Worm (Caenorhabditis elegans) whole organism, young adult: ENCODE results near the gene fbxb-49.

ENCODE experiments used
- B0035.1 ChIP-seq: sonication (generic microtip); optimal IDR thresholded peaks from 2 replicates; lab custom pipeline; 2016; ENCODE audit warnings: missing genetic modification characterization, mild to moderate bottlenecking, missing compliant biosample characterization, missing genotype, missing genetic modification reagents
- C06A6.2 ChIP-seq: fragments of 200-800 bp; sonication (Bioruptor generic); conservative IDR thresholded peaks from 2 replicates; pipeline ENCODE4 v1.3.6; 2022; ENCODE audit warnings: missing genetic modification characterization, missing compliant biosample characterization
- D2030.7 ChIP-seq: fragments of 200-800 bp; sonication (Bioruptor generic); IDR thresholded peaks from 2 replicates; pipeline ENCODE4 v1.3.6; 2022; ENCODE audit warnings: missing genetic modification reagents, missing genetic modification characterization, missing compliant biosample characterization
- F22D6.2 ChIP-seq: sonication (generic microtip); optimal IDR thresholded peaks from 2 replicates; lab custom pipeline; 2016; ENCODE audit warnings: mild to moderate bottlenecking, missing genetic modification characterization, missing compliant biosample characterization
- F23B12.7 ChIP-seq: sonication (generic microtip); optimal IDR thresholded peaks from 2 replicates; lab custom pipeline; 2017; ENCODE audit warnings: missing genetic modification characterization, mild to moderate bottlenecking, missing compliant biosample characterization, antibody characterized with exemption, moderate library complexity; ENCODE audit not compliant: insufficient read depth
- F33H1.4 ChIP-seq: fragments of 200-800 bp; sonication (Bioruptor generic); IDR thresholded peaks from 2 replicates; pipeline ENCODE4 v1.3.6; 2022; ENCODE audit warnings: missing genetic modification reagents, missing genetic modification characterization, missing compliant biosample characterization
- F37B4.10 ChIP-seq: fragments of 200-800 bp; sonication (Bioruptor generic); IDR thresholded peaks from 2 replicates; pipeline ENCODE4 v1.3.6; 2022; ENCODE audit warnings: missing genetic modification characterization, missing compliant biosample characterization
- F39B2.1 ChIP-seq: fragments of 200-800 bp; sonication (Bioruptor generic); IDR thresholded peaks from 2 replicates; pipeline ENCODE4 v1.3.6; 2022; ENCODE audit warnings: missing genetic modification reagents, missing genetic modification characterization, missing compliant biosample characterization
- F52B5.7 ChIP-seq: sonication (generic microtip); optimal IDR thresholded peaks from 2 replicates; lab custom pipeline; 2016; ENCODE audit warnings: mild to moderate bottlenecking, missing genetic modification characterization, missing compliant biosample characterization
- F57A8.1 ChIP-seq: fragments of 200-800 bp; sonication (Bioruptor generic); optimal IDR thresholded peaks from 2 replicates; lab custom pipeline; 2018; ENCODE audit warnings: mild to moderate bottlenecking, missing genetic modification characterization, moderate library complexity, missing compliant biosample characterization
- T07F8.4 ChIP-seq: sonication (generic microtip); optimal IDR thresholded peaks from 2 replicates; lab custom pipeline; 2016; ENCODE audit warnings: mild to moderate bottlenecking, missing genetic modification characterization, moderate library complexity, missing compliant biosample characterization
- akir-1 ChIP-seq: fragments of 200-800 bp; sonication (Bioruptor generic); optimal IDR thresholded peaks from 2 replicates; lab custom pipeline; 2018; ENCODE audit warnings: mild to moderate bottlenecking, missing genetic modification characterization, moderate library complexity, missing compliant biosample characterization
- ama-1 ChIP-seq, 3 experiments: fragments of 150-350 bp in 1 of 3; sonication (generic microtip) in 2 of 3; optimal IDR thresholded peaks; 2 replicates each; lab custom pipeline; 2014 to 2018; ENCODE audit warnings: missing biosample characterization in 2 of 3, missing genetic modification characterization in 2 of 3, missing genetic modification reagents in 2 of 3
- atf-7 ChIP-seq: sonication (generic microtip); optimal IDR thresholded peaks from 2 replicates; lab custom pipeline; 2017; ENCODE audit warnings: mild to moderate bottlenecking, missing genetic modification characterization, missing compliant biosample characterization
- athp-1 ChIP-seq: sonication (generic microtip); optimal IDR thresholded peaks from 2 replicates; lab custom pipeline; 2017; ENCODE audit warnings: mild to moderate bottlenecking, missing genetic modification characterization, missing compliant biosample characterization
- attf-5 ChIP-seq: fragments of 200-800 bp; sonication (Bioruptor generic); optimal IDR thresholded peaks from 2 replicates; lab custom pipeline; 2018; ENCODE audit warnings: mild to moderate bottlenecking, missing genetic modification characterization, missing compliant biosample characterization
- bed-1 ChIP-seq: fragments of 200-800 bp; sonication (Bioruptor generic); IDR thresholded peaks from 2 replicates; pipeline ENCODE4 v1.3.6; 2022; ENCODE audit warnings: missing genetic modification reagents, missing genetic modification characterization, missing compliant biosample characterization
- bed-2 ChIP-seq: fragments of 200-800 bp; sonication (Bioruptor generic); IDR thresholded peaks from 2 replicates; pipeline ENCODE4 v1.3.6; 2022; ENCODE audit warnings: missing genetic modification reagents, missing genetic modification characterization, missing compliant biosample characterization
- cebp-1 ChIP-seq, 2 experiments: fragments of 200-800 bp in 1 of 2; sonication (Bioruptor generic) in 1 of 2; sonication (generic microtip) in 1 of 2; IDR thresholded peaks in 1 of 2; optimal IDR thresholded peaks in 1 of 2; 2 replicates each; pipeline versions ENCODE4 v1.3.6 to Lab custom; 2017 to 2022; ENCODE audit warnings: missing compliant biosample characterization in 2 of 2, missing genetic modification characterization in 2 of 2, mild to moderate bottlenecking in 1 of 2, missing genetic modification reagents in 1 of 2, moderate library complexity in 1 of 2
- ceh-40 ChIP-seq: fragments of 200-800 bp; sonication (Bioruptor generic); IDR thresholded peaks from 2 replicates; pipeline ENCODE4 v1.3.6; 2022; ENCODE audit warnings: missing genetic modification characterization, missing compliant biosample characterization
- ceh-58 ChIP-seq: fragments of 200-800 bp; sonication (Bioruptor generic); IDR thresholded peaks from 2 replicates; pipeline ENCODE4 v1.3.6; 2022; ENCODE audit warnings: missing genetic modification characterization, missing compliant biosample characterization
- ceh-79 ChIP-seq: sonication (generic microtip); optimal IDR thresholded peaks from 2 replicates; lab custom pipeline; 2017; ENCODE audit warnings: mild to moderate bottlenecking, missing genetic modification characterization, missing compliant biosample characterization
- ceh-91 ChIP-seq: fragments of 200-800 bp; sonication (Bioruptor generic); IDR thresholded peaks from 2 replicates; pipeline ENCODE4 v1.3.6; 2022; ENCODE audit warnings: missing genetic modification reagents, missing genetic modification characterization, missing compliant biosample characterization
- egl-44 ChIP-seq: fragments of 200-800 bp; sonication (Bioruptor generic); IDR thresholded peaks from 2 replicates; pipeline ENCODE4 v1.3.6; 2022; ENCODE audit warnings: missing genetic modification reagents, missing genetic modification characterization, missing compliant biosample characterization
- egrh-3 ChIP-seq: fragments of 200-800 bp; sonication (Bioruptor generic); IDR thresholded peaks from 2 replicates; pipeline ENCODE4 v1.3.6; 2022; ENCODE audit warnings: missing genetic modification reagents, missing genetic modification characterization, missing compliant biosample characterization
- ets-4 ChIP-seq: fragments of 200-800 bp; sonication (Bioruptor generic); optimal IDR thresholded peaks from 2 replicates; lab custom pipeline; 2018; ENCODE audit warnings: mild to moderate bottlenecking, missing genetic modification characterization, missing compliant biosample characterization
- hrde-1 ChIP-seq: sonication (generic microtip); optimal IDR thresholded peaks from 2 replicates; lab custom pipeline; 2016; ENCODE audit warnings: missing genetic modification characterization, mild to moderate bottlenecking, missing compliant biosample characterization, moderate library complexity, missing genotype, missing genetic modification reagents, borderline replicate concordance
- lin-35 ChIP-seq, 3 experiments: fragments of 150-350 bp in 2 of 3; sonication (generic microtip) in 1 of 3; optimal IDR thresholded peaks; 2 replicates each; lab custom pipeline; 2014 to 2018; ENCODE audit warnings: missing biosample characterization in 3 of 3, missing genetic modification characterization in 3 of 3, missing genetic modification reagents in 3 of 3
- lin-54 ChIP-seq: fragments of 200-800 bp; sonication (Bioruptor generic); optimal IDR thresholded peaks from 2 replicates; lab custom pipeline; 2018; ENCODE audit warnings: mild to moderate bottlenecking, missing genetic modification characterization, missing compliant biosample characterization
- lir-1 ChIP-seq: fragments of 200-800 bp; sonication (Bioruptor generic); conservative IDR thresholded peaks from 2 replicates; pipeline ENCODE4 v1.3.6; 2022; ENCODE audit warnings: missing genetic modification reagents, missing genetic modification characterization, missing compliant biosample characterization
- lsy-27 ChIP-seq: sonication (generic microtip); optimal IDR thresholded peaks from 2 replicates; lab custom pipeline; 2017; ENCODE audit warnings: missing genetic modification characterization, mild to moderate bottlenecking, missing compliant biosample characterization, antibody characterized with exemption, missing genotype, borderline replicate concordance; ENCODE audit not compliant: insufficient read depth
- madf-10 ChIP-seq: sonication (generic microtip); optimal IDR thresholded peaks from 2 replicates; lab custom pipeline; 2016; ENCODE audit warnings: mild to moderate bottlenecking, missing genetic modification characterization, missing compliant biosample characterization
- mxl-1 ChIP-seq: sonication (generic microtip); optimal IDR thresholded peaks from 2 replicates; lab custom pipeline; 2016; ENCODE audit warnings: missing genetic modification characterization, missing compliant biosample characterization
- nfya-2 ChIP-seq: fragments of 200-800 bp; sonication (Bioruptor generic); IDR thresholded peaks from 2 replicates; pipeline ENCODE4 v1.3.6; 2022; ENCODE audit warnings: missing genetic modification reagents, missing genetic modification characterization, missing compliant biosample characterization
- nhr-179 ChIP-seq: sonication (generic microtip); optimal IDR thresholded peaks from 2 replicates; lab custom pipeline; 2016; ENCODE audit warnings: mild to moderate bottlenecking, missing genetic modification characterization, missing compliant biosample characterization
- nhr-27 ChIP-seq: fragments of 200-800 bp; sonication (Bioruptor generic); optimal IDR thresholded peaks from 2 replicates; lab custom pipeline; 2018; ENCODE audit warnings: mild to moderate bottlenecking, missing genetic modification characterization, moderate library complexity, missing compliant biosample characterization
- nhr-80 ChIP-seq: sonication (generic microtip); optimal IDR thresholded peaks from 2 replicates; lab custom pipeline; 2016; ENCODE audit warnings: missing genetic modification characterization, missing compliant biosample characterization
- pbrm-1 ChIP-seq: fragments of 200-800 bp; sonication (Bioruptor generic); IDR thresholded peaks from 2 replicates; pipeline ENCODE4 v1.3.6; 2022; ENCODE audit warnings: missing genetic modification reagents, missing genetic modification characterization, missing compliant biosample characterization
- repo-1 ChIP-seq: sonication (generic microtip); optimal IDR thresholded peaks from 2 replicates; lab custom pipeline; 2017; ENCODE audit warnings: mild to moderate bottlenecking, missing genetic modification characterization, missing compliant biosample characterization
- sea-2 ChIP-seq: fragments of 200-800 bp; sonication (Bioruptor generic); IDR thresholded peaks from 2 replicates; pipeline ENCODE4 v1.3.6; 2022; ENCODE audit warnings: missing genetic modification characterization, missing compliant biosample characterization
- snpc-1.3 ChIP-seq: sonication (generic microtip); optimal IDR thresholded peaks from 2 replicates; lab custom pipeline; 2017; ENCODE audit warnings: missing genetic modification characterization, mild to moderate bottlenecking, missing compliant biosample characterization, antibody characterized with exemption, moderate library complexity, missing genotype, missing genetic modification reagents; ENCODE audit not compliant: insufficient read depth
- snpc-3.4 ChIP-seq: sonication (generic microtip); optimal IDR thresholded peaks from 2 replicates; lab custom pipeline; 2017; ENCODE audit warnings: missing genetic modification characterization, mild to moderate bottlenecking, missing compliant biosample characterization, antibody characterized with exemption, moderate library complexity, missing genotype, missing genetic modification reagents
- tbp1 ChIP-seq: fragments of 200-800 bp; sonication (Bioruptor generic); optimal IDR thresholded peaks from 2 replicates; lab custom pipeline; 2018; ENCODE audit warnings: mild to moderate bottlenecking, missing genetic modification characterization, missing compliant biosample characterization
- unc-130 ChIP-seq: sonication (generic microtip); optimal IDR thresholded peaks from 2 replicates; lab custom pipeline; 2016; ENCODE audit warnings: missing genetic modification reagents, missing genetic modification characterization, missing compliant biosample characterization
- unc-62 ChIP-seq: fragments of 150-350 bp; optimal IDR thresholded peaks from 2 replicates; lab custom pipeline; 2014; ENCODE audit warnings: missing biosample characterization, missing genetic modification reagents, missing genetic modification characterization
- ztf-18 ChIP-seq: sonication (generic microtip); optimal IDR thresholded peaks from 2 replicates; lab custom pipeline; 2016; ENCODE audit warnings: missing genotype, mild to moderate bottlenecking, missing genetic modification characterization, missing compliant biosample characterization
- ztf-22 ChIP-seq: fragments of 200-800 bp; sonication (Bioruptor generic); optimal IDR thresholded peaks from 2 replicates; lab custom pipeline; 2018; ENCODE audit warnings: mild to moderate bottlenecking, missing genetic modification characterization, moderate library complexity, missing compliant biosample characterization
- ztf-26 ChIP-seq: sonication (generic microtip); optimal IDR thresholded peaks from 2 replicates; lab custom pipeline; 2017; ENCODE audit warnings: missing genetic modification characterization, missing compliant biosample characterization

Gene fbxb-49

ce11 chrII:1519867-1520266 is 48.4 kb upstream of the fbxb-49 start (continued):
- no peak for TF ChIP-seq F22D6.2
- no peak for TF ChIP-seq bed-2
- TF ChIP-seq F37B4.10 (GFP tag; lab: Robert Waterston, UW), result no peak
- TF ChIP-seq nhr-27, result no peak
- no peak for TF ChIP-seq lir-1
- TF ChIP-seq sea-2 (GFP tag; lab: Robert Waterston, UW), result no peak
- no peak for TF ChIP-seq hrde-1 (tag; lab: Kevin White, UChicago)
- no peak for TF ChIP-seq snpc-3.4 (tag; lab: Kevin White, UChicago)
- no peak for TF ChIP-seq nfya-2 (GFP tag; lab: Robert Waterston, UW)
- peak in 1 of 3 experiments; percentile 45 for TF ChIP-seq lin-35 (GFP tag; optimal IDR thresholded peaks at IDR 0.05; lab: Kevin White, UChicago)
- no peak for TF ChIP-seq akir-1 (GFP tag; lab: Kevin White, UChicago)
- no peak for TF ChIP-seq ztf-26 (tag; lab: Kevin White, UChicago)
- TF ChIP-seq F33H1.4, result no peak
- no peak for TF ChIP-seq ceh-40 (GFP tag; lab: Robert Waterston, UW)
- TF ChIP-seq unc-62 (GFP tag; lab: Kevin White, UChicago), result no peak
- no peak for TF ChIP-seq ceh-91 (GFP tag; lab: Robert Waterston, UW)
- TF ChIP-seq ets-4, result no peak
- TF ChIP-seq ztf-18, result peak; percentile 41
- TF ChIP-seq cebp-1 (GFP tag; IDR thresholded peaks at IDR 0.05; lab: Robert Waterston, UW), result no peak
- no peak for TF ChIP-seq cebp-1 (tag; optimal IDR thresholded peaks at IDR 0.05; lab: Kevin White, UChicago)
- TF ChIP-seq F52B5.7 (tag; lab: Kevin White, UChicago), result no peak
- TF ChIP-seq F23B12.7, result peak; percentile 55
- no peak for TF ChIP-seq ztf-22 (GFP tag; lab: Kevin White, UChicago)
- TF ChIP-seq B0035.1 (tag; lab: Kevin White, UChicago), result no peak
- no peak for TF ChIP-seq egl-44 (GFP tag; lab: Robert Waterston, UW)
- no peak for TF ChIP-seq attf-5 (GFP tag; lab: Kevin White, UChicago)
- no peak for TF ChIP-seq unc-130 (GFP tag; lab: Kevin White, UChicago)
- no peak for TF ChIP-seq ama-1 (optimal IDR thresholded peaks at IDR 0.05; lab: Kevin White, UChicago)
- peak in 1 of 2 experiments; percentile 25 for TF ChIP-seq ama-1 (GFP tag; optimal IDR thresholded peaks at IDR 0.05; lab: Kevin White, UChicago)
- TF ChIP-seq lin-54, result peak; percentile 39
- TF ChIP-seq ceh-79 (tag; lab: Kevin White, UChicago), result peak; percentile 7
- peak; percentile 18 for TF ChIP-seq mxl-1 (tag; lab: Kevin White, UChicago)
- no peak for TF ChIP-seq nhr-80
- no peak for TF ChIP-seq pbrm-1 (GFP tag; lab: Robert Waterston, UW)
- TF ChIP-seq bed-1 (GFP tag; lab: Robert Waterston, UW), result no peak
- no peak for TF ChIP-seq F57A8.1 (GFP tag; lab: Kevin White, UChicago)
- TF ChIP-seq egrh-3 (GFP tag; lab: Robert Waterston, UW), result no peak
- TF ChIP-seq tbp1 (GFP tag; lab: Kevin White, UChicago), result peak; percentile 95
- peak; percentile 27 for TF ChIP-seq snpc-1.3 (tag; lab: Kevin White, UChicago)
- peak; percentile 47 for TF ChIP-seq madf-10 (tag; lab: Kevin White, UChicago)
- no peak for TF ChIP-seq repo-1 (tag; lab: Kevin White, UChicago)
- no peak for TF ChIP-seq atf-7 (tag; lab: Kevin White, UChicago)
- no peak for TF ChIP-seq T07F8.4 (tag; lab: Kevin White, UChicago)
- TF ChIP-seq C06A6.2, result no peak; the same call in 1 of the 2 replicates
- TF ChIP-seq athp-1, result peak; percentile 9
- TF ChIP-seq D2030.7 (GFP tag; lab: Robert Waterston, UW), result peak; percentile 28; the same call in 1 of the 2 replicates
- no peak for TF ChIP-seq lsy-27
- no peak for TF ChIP-seq F39B2.1 (GFP tag; lab: Robert Waterston, UW)
- TF ChIP-seq nhr-179, result no peak
- TF ChIP-seq ceh-58 (GFP tag; lab: Robert Waterston, UW), result no peak
